Worm (Caenorhabditis elegans) whole organism, late embryonic: Measurements from ENCODE around the gene K01D12.9.

Source experiments
- F13H6.1 ChIP-seq: sonication (generic microtip); optimal IDR thresholded peaks from 2 replicates; lab custom pipeline; 2016; ENCODE audit warnings: missing genetic modification characterization, missing compliant biosample characterization
- K02D7.2 ChIP-seq: sonication (generic microtip); optimal IDR thresholded peaks from 2 replicates; lab custom pipeline; 2017; ENCODE audit warnings: mild to moderate bottlenecking, missing genetic modification characterization, missing compliant biosample characterization
- K09A11.1 ChIP-seq: sonication (generic microtip); optimal IDR thresholded peaks from 2 replicates; lab custom pipeline; 2017; ENCODE audit warnings: antibody characterized with exemption, mild to moderate bottlenecking, missing genetic modification characterization, missing compliant biosample characterization; ENCODE audit not compliant: insufficient read depth
- ama-1 ChIP-seq: fragments of 150-350 bp; optimal IDR thresholded peaks from 2 replicates; lab custom pipeline; 2014
- ceh-14 ChIP-seq: sonication (generic microtip); optimal IDR thresholded peaks from 2 replicates; lab custom pipeline; 2016; ENCODE audit warnings: missing genotype, missing genetic modification characterization, missing compliant biosample characterization
- ceh-2 ChIP-seq: sonication (generic microtip); optimal IDR thresholded peaks from 2 replicates; lab custom pipeline; 2016; ENCODE audit warnings: missing genotype, missing genetic modification characterization, missing compliant biosample characterization
- ceh-22 ChIP-seq: sonication (generic microtip); optimal IDR thresholded peaks from 2 replicates; lab custom pipeline; 2017; ENCODE audit warnings: missing biosample characterization, missing genetic modification characterization
- ceh-24 ChIP-seq: sonication (generic microtip); optimal IDR thresholded peaks from 2 replicates; lab custom pipeline; 2016; ENCODE audit warnings: mild to moderate bottlenecking, missing genetic modification characterization, missing compliant biosample characterization
- ceh-31 ChIP-seq: sonication (generic microtip); optimal IDR thresholded peaks from 2 replicates; lab custom pipeline; 2016; ENCODE audit warnings: missing genetic modification characterization, missing compliant biosample characterization
- ceh-34 ChIP-seq: sonication (generic microtip); optimal IDR thresholded peaks from 2 replicates; lab custom pipeline; 2016; ENCODE audit warnings: mild to moderate bottlenecking, missing genetic modification characterization, missing compliant biosample characterization
- ceh-45 ChIP-seq: fragments of 200-800 bp; sonication (Bioruptor generic); IDR thresholded peaks from 2 replicates; pipeline ENCODE4 v1.3.6; 2022; ENCODE audit warnings: missing genetic modification reagents, missing genetic modification characterization, missing compliant biosample characterization
- dmd-4 ChIP-seq: sonication (generic microtip); optimal IDR thresholded peaks from 2 replicates; lab custom pipeline; 2016; ENCODE audit warnings: borderline replicate concordance, missing genetic modification characterization, missing compliant biosample characterization
- elt-4 ChIP-seq: sonication (generic microtip); optimal IDR thresholded peaks from 2 replicates; lab custom pipeline; 2016; ENCODE audit warnings: missing genetic modification characterization, missing compliant biosample characterization
- fax-1 ChIP-seq: sonication (generic microtip); optimal IDR thresholded peaks from 2 replicates; lab custom pipeline; 2016; ENCODE audit warnings: missing genotype, missing genetic modification characterization, missing compliant biosample characterization
- fkh-10 ChIP-seq: fragments of 150-350 bp; optimal IDR thresholded peaks from 2 replicates; lab custom pipeline; 2014; ENCODE audit warnings: missing biosample characterization, missing genetic modification reagents, missing genetic modification characterization
- fkh-6 ChIP-seq: sonication (generic microtip); optimal IDR thresholded peaks from 2 replicates; lab custom pipeline; 2016; ENCODE audit warnings: missing genetic modification characterization, missing compliant biosample characterization
- gmeb-2 ChIP-seq: sonication (generic microtip); optimal IDR thresholded peaks from 2 replicates; lab custom pipeline; 2016; ENCODE audit warnings: missing genetic modification characterization, inconsistent platforms, missing compliant biosample characterization
- hlh-15 ChIP-seq: sonication (generic microtip); optimal IDR thresholded peaks from 2 replicates; lab custom pipeline; 2016; ENCODE audit warnings: missing genetic modification characterization, missing compliant biosample characterization
- hlh-30 ChIP-seq: sonication (generic microtip); optimal IDR thresholded peaks from 2 replicates; lab custom pipeline; 2017; ENCODE audit warnings: antibody characterized with exemption, missing genetic modification characterization, missing compliant biosample characterization; ENCODE audit not compliant: insufficient read depth
- hlh-6 ChIP-seq: sonication (generic microtip); optimal IDR thresholded peaks from 2 replicates; lab custom pipeline; 2016; ENCODE audit warnings: missing genotype, missing genetic modification characterization, missing compliant biosample characterization
- hlh-8 ChIP-seq: sonication (generic microtip); optimal IDR thresholded peaks from 2 replicates; lab custom pipeline; 2016; ENCODE audit warnings: missing genotype, missing genetic modification characterization, missing compliant biosample characterization
- lim-6 ChIP-seq: sonication (generic microtip); optimal IDR thresholded peaks from 2 replicates; lab custom pipeline; 2016; ENCODE audit warnings: missing genetic modification characterization, missing compliant biosample characterization
- lin-11 ChIP-seq: fragments of 200-800 bp; sonication (Bioruptor generic); optimal IDR thresholded peaks from 2 replicates; lab custom pipeline; 2018; ENCODE audit warnings: mild to moderate bottlenecking, missing genetic modification characterization, missing compliant biosample characterization
- madf-2 ChIP-seq: sonication (generic microtip); optimal IDR thresholded peaks from 2 replicates; lab custom pipeline; 2017; ENCODE audit warnings: missing genetic modification characterization, missing compliant biosample characterization
- nfya-1 ChIP-seq: sonication (generic microtip); optimal IDR thresholded peaks from 2 replicates; lab custom pipeline; 2017; ENCODE audit warnings: missing genetic modification characterization, mild to moderate bottlenecking, missing compliant biosample characterization, antibody characterized with exemption, moderate library complexity
- nhr-11 ChIP-seq: fragments of 150-350 bp; optimal IDR thresholded peaks from 2 replicates; lab custom pipeline; 2014; ENCODE audit warnings: missing biosample characterization, missing genetic modification characterization
- nhr-232 ChIP-seq: sonication (generic microtip); optimal IDR thresholded peaks from 2 replicates; lab custom pipeline; 2016; ENCODE audit warnings: missing genetic modification characterization, missing compliant biosample characterization
- odd-2 ChIP-seq: sonication (generic microtip); optimal IDR thresholded peaks from 2 replicates; lab custom pipeline; 2017; ENCODE audit warnings: antibody characterized with exemption, mild to moderate bottlenecking, missing genetic modification characterization, missing compliant biosample characterization
- pat-9 ChIP-seq: fragments of 200-800 bp; sonication (Bioruptor generic); optimal IDR thresholded peaks from 2 replicates; lab custom pipeline; 2018; ENCODE audit warnings: mild to moderate bottlenecking, missing genetic modification characterization, moderate library complexity, missing compliant biosample characterization
- pha-4 ChIP-seq: fragments of 150-350 bp; optimal IDR thresholded peaks from 2 replicates; lab custom pipeline; 2018; ENCODE audit warnings: missing biosample characterization, missing genetic modification reagents, missing genetic modification characterization
- pqm-1 ChIP-seq: sonication (generic microtip); optimal IDR thresholded peaks from 2 replicates; lab custom pipeline; 2016; ENCODE audit warnings: missing genetic modification characterization, missing compliant biosample characterization
- ref-2 ChIP-seq: sonication (generic microtip); optimal IDR thresholded peaks from 2 replicates; lab custom pipeline; 2016; ENCODE audit warnings: missing genetic modification characterization, missing compliant biosample characterization
- rnt-1 ChIP-seq: sonication (generic microtip); optimal IDR thresholded peaks from 2 replicates; lab custom pipeline; 2016; ENCODE audit warnings: missing genetic modification characterization, missing compliant biosample characterization
- sox-4 ChIP-seq: sonication (generic microtip); optimal IDR thresholded peaks from 2 replicates; lab custom pipeline; 2017; ENCODE audit warnings: mild to moderate bottlenecking, missing genetic modification characterization, inconsistent platforms, missing compliant biosample characterization
- syd-9 ChIP-seq: sonication (generic microtip); optimal IDR thresholded peaks from 2 replicates; lab custom pipeline; 2016; ENCODE audit warnings: mild to moderate bottlenecking, missing genetic modification characterization, moderate library complexity, missing compliant biosample characterization
- tbx-7 ChIP-seq: sonication (generic microtip); optimal IDR thresholded peaks from 2 replicates; lab custom pipeline; 2016; ENCODE audit warnings: missing genotype, missing genetic modification characterization, missing compliant biosample characterization
- ttx-3 ChIP-seq: sonication (generic microtip); optimal IDR thresholded peaks from 2 replicates; lab custom pipeline; 2016; ENCODE audit warnings: missing genetic modification reagents, missing genetic modification characterization, missing compliant biosample characterization
- unc-86 ChIP-seq: sonication (generic microtip); optimal IDR thresholded peaks from 2 replicates; lab custom pipeline; 2016; ENCODE audit warnings: missing genetic modification characterization, missing compliant biosample characterization
- zip-5 ChIP-seq: sonication (generic microtip); optimal IDR thresholded peaks from 2 replicates; lab custom pipeline; 2016; ENCODE audit warnings: missing genetic modification characterization, missing compliant biosample characterization
- ztf-16 ChIP-seq: sonication (generic microtip); optimal IDR thresholded peaks from 2 replicates; lab custom pipeline; 2017; ENCODE audit warnings: missing genetic modification characterization, missing compliant biosample characterization

K01D12.9 gene

ce11 chrV:12443754-12444153 lies 39.3 kb upstream of the K01D12.9 start, which contains the start of gene pals-39:
TSS of gene pals-39 (minus strand) at chrV:12443854.
- TF ChIP-seq nhr-232 (tag; lab: Kevin White, UChicago) (no peak), pha-4 (tag; lab: Kevin White, UChicago) (no peak), fkh-10 (GFP tag; lab: Kevin White, UChicago) (no peak), dmd-4 (tag; lab: Kevin White, UChicago) (no peak), pat-9 (no peak), syd-9 (no peak), zip-5 (no peak), odd-2 (tag; lab: Kevin White, UChicago) (no peak), pqm-1 (tag; lab: Kevin White, UChicago) (no peak), hlh-15 (tag; lab: Kevin White, UChicago) (no peak), ceh-22 (tag; lab: Kevin White, UChicago) (no peak), K09A11.1 (tag; lab: Kevin White, UChicago) (no peak), ref-2 (no peak)

- TF ChIP-seq ttx-3 (tag; lab: Kevin White, UChicago), result no peak
- no peak for TF ChIP-seq unc-86
- no peak for TF ChIP-seq nhr-11 (tag; lab: Kevin White, UChicago)
- TF ChIP-seq fkh-6 (tag; lab: Kevin White, UChicago), result no peak
- TF ChIP-seq fax-1, result no peak
- TF ChIP-seq pat-9, result no peak
- no peak for TF ChIP-seq tbx-7 (tag; lab: Kevin White, UChicago)
- no peak for TF ChIP-seq ceh-24 (tag; lab: Kevin White, UChicago)
- TF ChIP-seq ceh-14 (tag; lab: Kevin White, UChicago), result no peak
- no peak for TF ChIP-seq gmeb-2 (tag; lab: Kevin White, UChicago)
- no peak for TF ChIP-seq lin-11 (tag; lab: Kevin White, UChicago)
- TF ChIP-seq elt-4 (tag; lab: Kevin White, UChicago), result no peak
- no peak for TF ChIP-seq lim-6 (tag; lab: Kevin White, UChicago)
- no peak for TF ChIP-seq ceh-34
- no peak for TF ChIP-seq ceh-45
- TF ChIP-seq hlh-8 (tag; lab: Kevin White, UChicago), result no peak
Measured at ce11 chrV:12441420-12441819, 37.0 kb upstream of the K01D12.9 start, which contains the start of gene pals-37. TSS of gene pals-37 (minus strand) at chrV:12441520.

ce11 chrV:12433717-12434116 lies 29.3 kb upstream of the K01D12.9 start, which contains the start of gene srh-25:
TSS of gene srh-25 (minus strand) at chrV:12433817.
- no peak for TF ChIP-seq hlh-6
- no peak for TF ChIP-seq F13H6.1
- TF ChIP-seq ceh-24 (tag; lab: Kevin White, UChicago), result no peak
- no peak for TF ChIP-seq ztf-16 (tag; lab: Kevin White, UChicago)
- TF ChIP-seq pha-4 (tag; lab: Kevin White, UChicago), result no peak
- TF ChIP-seq rnt-1 (tag; lab: Kevin White, UChicago), result no peak
- no peak for TF ChIP-seq sox-4 (tag; lab: Kevin White, UChicago)
- no peak for TF ChIP-seq dmd-4 (tag; lab: Kevin White, UChicago)
- no peak for TF ChIP-seq odd-2 (tag; lab: Kevin White, UChicago)

- no peak for TF ChIP-seq hlh-30 (tag; lab: Kevin White, UChicago)
- TF ChIP-seq, all 69 proteins: peak for 0
Measured at ce11 chrV:12433105-12433504, 28.7 kb upstream of the K01D12.9 start.

- TF ChIP-seq ceh-2 (tag; lab: Kevin White, UChicago), result no peak
- no peak for TF ChIP-seq K02D7.2 (tag; lab: Kevin White, UChicago)
- no peak for TF ChIP-seq unc-86
- TF ChIP-seq ztf-16 (tag; lab: Kevin White, UChicago), result no peak
- TF ChIP-seq nfya-1, result no peak
- no peak for TF ChIP-seq hlh-30 (tag; lab: Kevin White, UChicago)
- TF ChIP-seq pqm-1 (tag; lab: Kevin White, UChicago), result no peak
- TF ChIP-seq madf-2, result no peak
- TF ChIP-seq ama-1 (lab: Kevin White, UChicago), result no peak
- TF ChIP-seq ceh-31 (tag; lab: Kevin White, UChicago), result no peak
- TF ChIP-seq K09A11.1 (tag; lab: Kevin White, UChicago), result no peak
- TF ChIP-seq ceh-24 (tag; lab: Kevin White, UChicago), result no peak
- TF ChIP-seq odd-2 (tag; lab: Kevin White, UChicago), result no peak
- TF ChIP-seq zip-5, result no peak
Measured at ce11 chrV:12432111-12432510, 27.7 kb upstream of the K01D12.9 start, which contains the start of gene C54D10.13. TSS of gene C54D10.13 (minus strand) at chrV:12432289.
